Worm (Caenorhabditis elegans): ENCODE measurements around the gene C16C8.8.

- TF ChIP-seq cog-1 (tag; optimal IDR thresholded peaks at IDR 0.05) (no peak), flt-1 (GFP tag; IDR thresholded peaks at IDR 0.05) (no peak), klf-2 (GFP tag; conservative IDR thresholded peaks at IDR 0.05) (no peak), T22C8.4 (GFP tag; IDR thresholded peaks at IDR 0.05) (no peak), ref-1 (GFP tag; conservative IDR thresholded peaks at IDR 0.05) (no peak)
These were observed 2.3 kb downstream of the C16C8.8 start for ce11 chrII:3459199-3459598.
